Worm (Caenorhabditis elegans): ENCODE measurements around the gene F26H11.8.

The F26H11.8 gene

ce11 chrII:14390036-14390763 lies 1.9 kb downstream of the F26H11.8 start, which contains the start of the genes kbp-3 and nurf-1:
TSS of gene kbp-3 (minus strand) at chrII:14390078.
TSS of gene nurf-1 (plus strand) at chrII:14390713.
- no peak for TF ChIP-seq unc-62 (GFP tag; optimal IDR thresholded peaks at IDR 0.05)

- no peak for TF ChIP-seq unc-62 (GFP tag; optimal IDR thresholded peaks at IDR 0.05)
These were observed 5.5 kb downstream of the F26H11.8 start for ce11 chrII:14393766-14394165.

ce11 chrII:14399595-14399994 lies 11.3 kb downstream of the F26H11.8 start:
- no peak for TF ChIP-seq unc-62 (GFP tag; optimal IDR thresholded peaks at IDR 0.05)

ce11 chrII:14401098-14401497 lies 12.8 kb downstream of the F26H11.8 start:
- no peak for TF ChIP-seq unc-62 (GFP tag; optimal IDR thresholded peaks at IDR 0.05)

DNA sequence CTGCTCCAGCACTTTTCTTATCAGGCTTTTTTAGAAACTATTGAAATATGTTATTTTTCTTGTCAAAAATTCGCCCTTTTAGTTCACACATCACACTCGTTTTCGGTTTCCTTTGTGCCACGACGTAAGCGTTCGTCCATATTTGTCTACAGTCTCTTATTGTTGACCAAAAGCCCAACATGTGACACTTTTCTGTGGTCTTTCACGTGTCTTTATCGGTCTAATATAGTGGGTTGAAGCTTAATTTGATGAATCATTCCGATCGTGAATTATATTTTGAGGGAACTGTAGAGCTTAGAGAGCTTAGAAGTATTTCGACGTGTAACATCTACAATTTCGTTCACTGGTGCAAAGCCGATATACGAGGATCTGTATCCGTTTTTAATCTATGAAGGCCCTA lies 16.0 kb downstream of the F26H11.8 start:
- no peak for TF ChIP-seq unc-62 (GFP tag; optimal IDR thresholded peaks at IDR 0.05)

DNA sequence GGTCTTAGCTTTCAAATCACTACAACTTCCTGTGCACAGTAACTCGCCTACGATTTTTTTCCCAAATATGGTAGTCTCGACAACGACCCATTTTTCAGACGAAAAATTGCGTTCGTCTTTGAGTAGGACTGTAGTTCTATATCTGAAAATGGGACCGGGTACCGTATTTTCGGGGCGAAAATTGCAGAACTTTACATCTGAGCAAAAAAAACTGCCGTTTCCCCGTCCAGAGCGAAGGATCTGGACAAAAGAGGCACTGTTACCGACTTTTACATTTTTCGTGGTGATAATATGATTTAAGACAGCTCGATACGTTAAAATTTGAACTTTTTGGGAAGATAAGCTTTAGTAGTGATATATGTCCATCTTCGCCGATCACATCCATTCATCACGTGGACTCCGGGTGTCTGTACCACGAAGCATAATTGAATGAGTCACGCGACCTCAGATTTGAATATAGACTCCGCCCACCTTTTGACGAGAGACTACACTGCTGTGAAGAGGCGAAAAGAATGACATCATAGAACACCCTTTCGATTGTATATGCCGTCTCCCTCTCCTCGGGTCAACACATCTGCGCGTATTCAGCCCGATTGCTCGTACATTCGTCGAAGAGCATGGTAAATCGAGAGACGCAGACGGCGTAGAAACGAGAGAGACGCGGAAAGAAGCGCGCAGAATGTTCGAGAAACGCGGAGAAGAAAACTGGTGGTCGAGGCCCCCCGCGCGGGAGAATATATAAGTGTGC lies 16.6 kb downstream of the F26H11.8 start:
- no peak for TF ChIP-seq unc-62 (GFP tag; optimal IDR thresholded peaks at IDR 0.05)

ce11 chrII:14405489-14406059 lies 17.3 kb downstream of the F26H11.8 start:
- TF ChIP-seq unc-62 (GFP tag; optimal IDR thresholded peaks at IDR 0.05): no peak

DNA sequence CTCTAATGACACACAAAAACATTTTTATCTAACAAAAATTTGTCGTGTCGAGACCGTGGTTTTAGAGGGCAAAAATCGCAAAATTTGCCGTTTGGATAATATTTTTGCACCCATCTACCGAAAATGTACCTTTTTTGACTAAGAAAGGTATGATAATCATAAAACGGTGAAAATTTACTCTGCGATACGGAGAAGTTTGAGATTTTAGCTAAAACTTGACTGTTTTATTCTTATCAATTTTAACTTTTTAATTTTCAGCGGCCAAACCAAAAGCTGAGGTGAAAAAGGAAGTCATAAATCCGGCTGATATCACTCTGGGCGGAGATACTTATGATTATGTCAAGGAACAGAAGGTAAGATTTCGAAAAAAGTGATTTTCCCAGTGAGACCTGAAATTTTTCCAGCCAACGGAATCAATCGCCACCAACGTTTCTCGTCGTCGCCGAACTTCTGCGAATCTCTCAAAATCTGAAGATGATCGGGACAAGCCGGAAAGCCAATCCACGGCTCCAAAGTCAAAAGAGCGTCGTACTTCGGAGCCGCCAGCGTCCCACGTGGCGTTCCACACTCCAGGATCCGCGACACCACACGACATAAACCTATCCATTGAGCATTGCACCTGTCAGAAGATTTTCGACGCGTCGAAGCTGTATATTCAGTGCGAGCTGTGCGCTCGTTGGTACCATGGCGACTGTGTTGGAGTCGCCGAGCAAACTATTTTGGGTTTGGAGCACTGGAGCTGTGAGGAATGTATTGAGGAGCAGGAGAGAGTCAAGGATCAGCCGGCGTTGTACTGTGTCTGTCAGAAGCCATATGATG lies 18.0 kb downstream of the F26H11.8 start:
- no peak for TF ChIP-seq unc-62 (GFP tag; optimal IDR thresholded peaks at IDR 0.05)

DNA sequence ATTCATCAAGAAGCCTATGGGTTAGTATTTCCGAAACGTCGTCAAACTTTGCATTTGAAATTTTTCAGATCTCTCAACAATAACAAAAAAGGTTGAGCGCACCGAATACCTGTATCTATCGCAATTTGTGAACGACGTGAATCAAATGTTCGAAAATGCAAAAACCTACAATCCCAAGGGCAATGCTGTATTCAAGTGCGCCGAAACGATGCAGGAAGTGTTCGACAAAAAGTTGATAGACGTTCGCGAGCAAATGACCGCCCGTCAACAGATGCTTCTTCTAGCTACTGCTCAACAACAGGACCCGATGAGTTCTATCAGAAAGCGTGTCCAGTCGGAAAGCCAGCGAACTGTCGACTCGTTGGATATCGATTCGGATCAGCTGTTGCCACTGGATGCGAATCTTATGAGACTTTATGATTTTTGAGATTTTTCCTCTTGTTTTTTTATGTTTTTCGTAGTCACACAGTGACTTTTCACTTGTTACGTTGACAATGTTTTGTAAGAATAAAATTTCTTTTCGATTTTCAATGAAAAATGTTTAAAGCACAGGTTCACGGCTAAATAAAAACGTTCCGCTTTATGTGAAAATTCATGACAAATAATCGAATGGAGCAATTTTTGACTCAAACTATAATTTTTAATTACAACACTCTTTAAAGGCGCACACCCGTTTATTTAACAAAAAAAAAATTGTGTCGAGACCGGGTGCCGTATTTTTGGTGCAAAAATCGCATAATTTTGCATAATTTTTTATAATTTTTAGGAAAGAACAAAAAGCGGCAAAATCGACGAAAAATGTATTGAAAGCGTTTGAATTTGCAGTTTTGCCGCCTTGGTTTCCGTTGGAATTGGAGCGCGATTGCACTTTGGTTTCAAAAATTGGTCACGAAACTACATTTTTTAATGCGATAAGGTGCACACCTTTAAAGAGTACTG lies 19.3 kb downstream of the F26H11.8 start:
- TF ChIP-seq unc-62 (GFP tag; optimal IDR thresholded peaks at IDR 0.05): no peak

DNA sequence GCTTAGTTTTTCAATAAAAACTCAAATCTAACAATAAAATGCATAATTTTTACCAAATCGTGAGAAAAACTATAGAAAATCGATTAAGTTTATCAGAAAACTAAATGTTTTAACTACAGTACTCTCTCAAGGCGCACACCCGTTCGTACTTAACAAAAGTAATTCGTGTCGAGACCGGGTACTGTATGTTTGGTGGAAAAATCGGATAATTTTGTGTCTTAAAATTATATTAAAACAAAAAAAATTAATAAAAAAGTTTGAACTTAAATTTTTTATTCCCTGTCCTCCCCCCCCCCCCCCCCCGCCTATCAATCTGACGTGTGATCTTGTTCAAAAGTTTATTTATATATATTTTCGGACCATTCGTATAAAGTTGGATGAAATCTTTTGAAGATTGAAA lies 20.0 kb downstream of the F26H11.8 start, which contains the start of gene F26H11.4:
Gene F26H11.4 (plus strand): TSS at position 301 of the 400 bp plus-strand sequence.
- TF ChIP-seq unc-62 (GFP tag; optimal IDR thresholded peaks at IDR 0.05): no peak

DNA sequence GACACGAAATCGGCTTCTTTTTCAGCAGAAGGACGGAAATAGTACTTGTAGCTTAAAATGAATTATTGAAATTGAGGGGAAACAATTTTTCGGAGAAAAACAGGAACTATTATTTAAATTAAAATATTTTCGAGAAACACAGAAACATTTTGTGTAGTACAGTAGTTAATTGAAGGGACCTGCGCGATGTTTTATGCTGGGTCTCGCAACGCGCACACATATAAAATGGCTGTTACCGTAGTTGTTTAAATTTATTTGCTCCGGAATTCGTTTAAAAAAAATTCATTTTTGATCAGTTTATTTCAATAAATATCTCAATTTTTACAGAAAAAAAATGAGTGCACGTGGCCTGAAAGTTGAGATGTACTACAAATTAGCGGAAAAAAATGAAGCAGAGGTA lies 22.5 kb downstream of the F26H11.8 start, which contains the start of gene dsb-2:
Gene dsb-2 (plus strand): TSS at position 328 of the 400 bp plus-strand sequence.
- no peak for TF ChIP-seq unc-62 (GFP tag; optimal IDR thresholded peaks at IDR 0.05)

DNA sequence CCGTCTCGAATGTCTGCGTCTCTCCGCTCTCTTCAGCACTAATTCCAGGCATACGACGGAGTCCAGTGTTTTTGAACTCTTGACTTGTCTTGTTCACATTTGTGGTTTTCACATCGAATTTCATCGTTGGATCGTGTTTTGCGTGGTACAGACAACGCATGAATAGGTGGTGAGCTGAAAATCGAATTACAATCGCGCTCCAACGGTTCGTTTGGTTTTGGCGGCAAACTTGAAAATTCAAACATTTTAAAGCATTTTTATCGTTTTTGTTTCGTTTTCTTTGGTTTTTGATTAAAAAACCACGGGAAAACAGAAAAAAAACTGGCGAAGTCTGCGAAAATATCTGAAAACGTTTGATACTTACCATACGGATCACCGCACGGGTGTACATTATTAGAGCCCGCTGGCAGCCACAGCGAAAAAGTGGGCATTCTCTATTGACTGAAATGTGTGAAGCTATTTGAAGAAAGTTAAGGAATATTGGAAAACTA lies 24.8 kb downstream of the F26H11.8 start, which contains the start of gene exl-1:
Gene exl-1 (minus strand): TSS at position 441 of the 491 bp plus-strand sequence.
- no peak for TF ChIP-seq unc-62 (GFP tag; optimal IDR thresholded peaks at IDR 0.05)

- no peak for TF ChIP-seq unc-62 (GFP tag; optimal IDR thresholded peaks at IDR 0.05)
These were observed 25.4 kb downstream of the F26H11.8 start for ce11 chrII:14413709-14414108.

- no peak for TF ChIP-seq unc-62 (GFP tag; optimal IDR thresholded peaks at IDR 0.05)
These were observed 27.1 kb downstream of the F26H11.8 start for ce11 chrII:14415427-14415826.

All from whole organism, dauer.